Fruit fly (Drosophila melanogaster): ENCODE results near the gene brv3.
A peak's percentile ranks its signal among the peaks of the same experiment; 100 is the strongest.

DNA sequence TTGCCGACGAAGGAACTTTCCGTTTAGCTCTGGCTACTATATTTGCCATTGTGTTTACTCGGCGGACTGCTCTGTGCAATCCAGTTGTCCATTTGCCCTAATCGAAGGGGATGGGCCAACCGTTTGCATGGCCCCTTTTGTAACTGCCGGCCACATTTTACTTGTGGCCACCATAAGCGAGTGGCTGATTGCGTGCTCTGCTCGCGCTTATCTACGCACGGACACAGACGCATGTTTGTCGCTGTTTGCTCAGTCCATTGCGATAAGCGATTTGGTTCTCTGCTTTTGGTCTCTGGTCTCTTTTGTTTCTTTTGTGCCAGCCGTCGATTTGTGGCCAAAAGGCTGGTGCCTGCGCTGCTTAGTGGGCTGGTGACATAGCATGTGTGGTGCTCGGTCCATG is 33.8 kb downstream of the brv3 start:
- TF ChIP-seq EcR (GFP tag; optimal IDR thresholded peaks at IDR 0.05) = peak; percentile 46
- no peak for TF ChIP-seq CG12605 (GFP tag; IDR thresholded peaks at IDR 0.05)

Data from whole organism, pupa.